Fruit fly (Drosophila melanogaster): ENCODE measurements around the gene CG18787.

CG18787 gene

DNA sequence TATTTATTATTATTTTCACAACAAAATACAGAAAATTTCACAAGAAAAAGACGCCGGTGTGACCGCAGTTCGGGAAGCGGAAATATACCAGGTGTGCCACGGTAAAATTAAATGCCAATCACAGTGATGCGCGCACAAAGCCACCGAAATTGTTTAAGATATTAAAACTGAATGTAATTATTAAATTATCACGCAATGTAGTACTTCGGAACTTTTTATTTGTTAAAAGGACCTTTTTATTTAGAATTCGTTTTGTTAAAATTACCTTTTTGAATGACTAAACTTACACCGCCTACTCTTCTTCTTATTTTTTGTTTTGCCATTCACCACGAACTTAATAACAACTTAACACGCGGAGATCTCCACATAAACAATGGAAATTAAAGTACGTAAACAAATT lies 11.2 kb downstream of the CG18787 start, which contains the start of the genes CG6686 and CG34163 (continued):
- no peak for TF ChIP-seq hkb (optimal IDR thresholded peaks at IDR 0.05)
- TF ChIP-seq hkb (GFP tag; IDR thresholded peaks at IDR 0.05) = no peak
- no peak for TF ChIP-seq Neu2 (GFP tag; optimal IDR thresholded peaks at IDR 0.05; ENCODE audit: borderline replicate concordance)
- no peak for TF ChIP-seq E2f1 (GFP tag; IDR thresholded peaks at IDR 0.05)
- no peak for TF ChIP-seq CG14050 (GFP tag; IDR thresholded peaks at IDR 0.05)
- TF ChIP-seq pzg (GFP tag; optimal IDR thresholded peaks at IDR 0.05) = peak; percentile 63
- TF ChIP-seq Sox102F (GFP tag; optimal IDR thresholded peaks at IDR 0.05) = no peak
- no peak for TF ChIP-seq Hr78 (GFP tag; optimal IDR thresholded peaks at IDR 0.05)
- TF ChIP-seq wor (GFP tag; IDR thresholded peaks at IDR 0.05) = no peak
- TF ChIP-seq CG12219 (GFP tag; optimal IDR thresholded peaks at IDR 0.05) = no peak
- peak; percentile 64 for TF ChIP-seq CG8924 (tag; optimal IDR thresholded peaks at IDR 0.05)
- no peak for TF ChIP-seq CG2889 (GFP tag; IDR thresholded peaks at IDR 0.05)
- TF ChIP-seq Stat92E (GFP tag; optimal IDR thresholded peaks at IDR 0.05) = peak in 1 of 3 experiments; percentile 38
- no peak for TF ChIP-seq CG2129 (GFP tag; IDR thresholded peaks at IDR 0.05; ENCODE audit: partially characterized antibody)
- no peak for TF ChIP-seq H15 (GFP tag; IDR thresholded peaks at IDR 0.05)
- TF ChIP-seq CG13775 (GFP tag; optimal IDR thresholded peaks at IDR 0.05) = peak; percentile 42
- TF ChIP-seq Nf-YC (tag; optimal IDR thresholded peaks at IDR 0.05) = no peak
- TF ChIP-seq ap (GFP tag; IDR thresholded peaks at IDR 0.05) = no peak
- TF ChIP-seq Mad (GFP tag; optimal IDR thresholded peaks at IDR 0.05) = peak; percentile 43
- no peak for TF ChIP-seq Doc2 (GFP tag; IDR thresholded peaks at IDR 0.05)
- no peak for TF ChIP-seq CG11093 (GFP tag; IDR thresholded peaks at IDR 0.05)
- TF ChIP-seq Oaz (GFP tag; IDR thresholded peaks at IDR 0.05) = no peak
- TF ChIP-seq wdn (GFP tag; IDR thresholded peaks at IDR 0.05) = no peak
- TF ChIP-seq amos (GFP tag; IDR thresholded peaks at IDR 0.05; ENCODE audit: partially characterized antibody) = 0 out of 2 replicates have a peak, but pooled peaks have one; percentile 12
- TF ChIP-seq CG1024 (GFP tag; IDR thresholded peaks at IDR 0.05) = no peak
- no peak for TF ChIP-seq CG11504 (tag; optimal IDR thresholded peaks at IDR 0.05)
- TF ChIP-seq en (GFP tag; optimal IDR thresholded peaks at IDR 0.05) = no peak
- peak; percentile 27; the same call in 1 of the 2 replicates for TF ChIP-seq Xrp1 (GFP tag; IDR thresholded peaks at IDR 0.05)
- TF ChIP-seq CG16863 (GFP tag; optimal IDR thresholded peaks at IDR 0.05) = no peak
- no peak for TF ChIP-seq Dfd (GFP tag; optimal IDR thresholded peaks at IDR 0.05)
- TF ChIP-seq dm (GFP tag; optimal IDR thresholded peaks at IDR 0.05) = peak; percentile 92
- peak; percentile 64 for TF ChIP-seq Lhr (GFP tag; optimal IDR thresholded peaks at IDR 0.05)
- no peak for TF ChIP-seq sr (GFP tag; IDR thresholded peaks at IDR 0.05)
- no peak for TF ChIP-seq nerfin-2 (GFP tag; IDR thresholded peaks at IDR 0.05; ENCODE audit: partially characterized antibody)
- TF ChIP-seq CkIIα-i1 (GFP tag; IDR thresholded peaks at IDR 0.05) = no peak
- TF ChIP-seq Sry-β (GFP tag; optimal IDR thresholded peaks at IDR 0.05) = peak; percentile 77
- no peak for TF ChIP-seq CG7745 (tag; optimal IDR thresholded peaks at IDR 0.05)
- TF ChIP-seq lov (optimal IDR thresholded peaks at IDR 0.05) = no peak
- no peak for TF ChIP-seq lov (GFP tag; IDR thresholded peaks at IDR 0.05)
- TF ChIP-seq hth (optimal IDR thresholded peaks at IDR 0.05) = no peak
- TF ChIP-seq usp (GFP tag; optimal IDR thresholded peaks at IDR 0.05) = no peak
- TF ChIP-seq hb (GFP tag; IDR thresholded peaks at IDR 0.05; ENCODE audit: partially characterized antibody) = no peak
- TF ChIP-seq CG1603 (tag; optimal IDR thresholded peaks at IDR 0.05) = peak; percentile 29
- TF ChIP-seq Dp (GFP tag; optimal IDR thresholded peaks at IDR 0.05) = peak; percentile 43
- TF ChIP-seq CTCF (GFP tag; optimal IDR thresholded peaks at IDR 0.05) = no peak
- TF ChIP-seq CG10654 (GFP tag; optimal IDR thresholded peaks at IDR 0.05) = no peak
- TF ChIP-seq MESR4 (GFP tag; optimal IDR thresholded peaks at IDR 0.05) = peak; percentile 0
- no peak for TF ChIP-seq CG16779 (GFP tag; IDR thresholded peaks at IDR 0.05)
- TF ChIP-seq Lim3 (GFP tag; IDR thresholded peaks at IDR 0.05) = no peak
- no peak for TF ChIP-seq CG12104 (GFP tag; optimal IDR thresholded peaks at IDR 0.05)
- TF ChIP-seq NfI (GFP tag; optimal IDR thresholded peaks at IDR 0.05) = peak; percentile 35
- TF ChIP-seq chinmo (GFP tag; IDR thresholded peaks at IDR 0.05; ENCODE audit: partially characterized antibody) = no peak
- TF ChIP-seq CG18011 (GFP tag; optimal IDR thresholded peaks at IDR 0.05) = peak; percentile 14

Data from whole organism, embryonic.